Fruit fly (Drosophila melanogaster) whole organism, embryonic: ENCODE results near the gene CG14866.

ENCODE experiments used
- CG10959 ChIP-seq: fragments of 200-800 bp; sonication (Bioruptor generic); IDR thresholded peaks from 2 replicates; pipeline ENCODE4 v1.3.6; 2022; ENCODE audit warnings: missing biosample characterization, missing genetic modification characterization
- CG13287 ChIP-seq: fragments of 200-800 bp; sonication (Bioruptor generic); IDR thresholded peaks from 2 replicates; pipeline ENCODE4 v1.3.6; 2022; ENCODE audit warnings: missing biosample characterization, missing genetic modification characterization; ENCODE audit not compliant: partially characterized antibody
- CG14441 ChIP-seq: fragments of 200-800 bp; sonication (Bioruptor generic); IDR thresholded peaks from 2 replicates; pipeline ENCODE4 v1.3.6; 2022; ENCODE audit warnings: missing biosample characterization, missing genetic modification characterization
- CG15011 ChIP-seq: fragments of 200-800 bp; sonication (Bioruptor generic); optimal IDR thresholded peaks from 3 replicates; lab custom pipeline; 2018; ENCODE audit warnings: missing biosample characterization, mild to moderate bottlenecking, missing genetic modification characterization
- CG15479 ChIP-seq: fragments of 200-800 bp; sonication (Bioruptor generic); optimal IDR thresholded peaks from 3 replicates; lab custom pipeline; 2019; ENCODE audit warnings: missing biosample characterization, mild to moderate bottlenecking, missing genetic modification characterization, moderate library complexity
- CG16815 ChIP-seq: fragments of 200-800 bp; sonication (Bioruptor generic); optimal IDR thresholded peaks from 3 replicates; lab custom pipeline; 2017; ENCODE audit warnings: missing biosample characterization, mild to moderate bottlenecking, missing genetic modification characterization
- CG2120 ChIP-seq: fragments of 200-800 bp; sonication (Bioruptor generic); optimal IDR thresholded peaks from 3 replicates; lab custom pipeline; 2016; ENCODE audit warnings: missing biosample characterization, missing genetic modification characterization
- CG2129 ChIP-seq: fragments of 200-800 bp; sonication (Bioruptor generic); IDR thresholded peaks from 2 replicates; pipeline ENCODE4 v1.3.6; 2022; ENCODE audit warnings: missing biosample characterization, missing genetic modification characterization; ENCODE audit not compliant: partially characterized antibody
- CG30020 ChIP-seq: fragments of 200-800 bp; optimal IDR thresholded peaks from 2 replicates; lab custom pipeline; 2019; ENCODE audit warnings: missing biosample characterization, mild to moderate bottlenecking, missing genetic modification characterization, moderate library complexity
- CG30431 ChIP-seq: fragments of 200-800 bp; sonication (Bioruptor generic); optimal IDR thresholded peaks from 2 replicates; lab custom pipeline; 2017; ENCODE audit warnings: missing biosample characterization, missing genetic modification characterization
- CG32767 ChIP-seq: fragments of 200-800 bp; sonication (Bioruptor generic); IDR thresholded peaks from 2 replicates; pipeline ENCODE4 v1.3.6; 2022; ENCODE audit warnings: missing biosample characterization, missing genetic modification characterization
- CG33213 ChIP-seq: fragments of 200-800 bp; sonication (Bioruptor generic); optimal IDR thresholded peaks from 3 replicates; lab custom pipeline; 2016; ENCODE audit warnings: missing biosample characterization, missing genetic modification characterization
- CG43689 ChIP-seq: fragments of 200-800 bp; sonication (Bioruptor generic); IDR thresholded peaks from 2 replicates; pipeline ENCODE4 v1.3.6; 2022; ENCODE audit warnings: missing biosample characterization, missing genetic modification characterization
- CG6654 ChIP-seq: fragments of 200-800 bp; sonication (Bioruptor generic); optimal IDR thresholded peaks from 2 replicates; lab custom pipeline; 2017; ENCODE audit warnings: missing biosample characterization, mild to moderate bottlenecking, missing genetic modification characterization
- CG7745 ChIP-seq: fragments of 200-800 bp; sonication (Bioruptor generic); optimal IDR thresholded peaks from 2 replicates; lab custom pipeline; 2018; ENCODE audit warnings: missing biosample characterization, mild to moderate bottlenecking, missing genetic modification characterization, moderate library complexity
- CG8924 ChIP-seq: fragments of 200-800 bp; optimal IDR thresholded peaks from 3 replicates; lab custom pipeline; 2019; ENCODE audit warnings: missing biosample characterization, mild to moderate bottlenecking, missing genetic modification characterization, moderate library complexity
- CG9932 ChIP-seq: fragments of 200-800 bp; sonication (Bioruptor generic); IDR thresholded peaks from 2 replicates; pipeline ENCODE4 v1.3.6; 2022; ENCODE audit warnings: missing biosample characterization, missing genetic modification characterization
- Dek ChIP-seq: fragments of 200-800 bp; sonication (Bioruptor generic); optimal IDR thresholded peaks from 3 replicates; lab custom pipeline; 2019; ENCODE audit warnings: missing biosample characterization, mild to moderate bottlenecking, missing genetic modification characterization, moderate library complexity
- Dp ChIP-seq: fragments of 200-800 bp; sonication (Bioruptor generic); optimal IDR thresholded peaks from 2 replicates; lab custom pipeline; 2018; ENCODE audit warnings: missing biosample characterization, mild to moderate bottlenecking, missing genetic modification characterization, moderate library complexity
- Fer2 ChIP-seq: fragments of 200-800 bp; sonication (Bioruptor generic); optimal IDR thresholded peaks from 2 replicates; lab custom pipeline; 2018; ENCODE audit warnings: missing biosample characterization, mild to moderate bottlenecking, missing genetic modification characterization, moderate library complexity
- H2.0 ChIP-seq: fragments of 200-800 bp; sonication (Bioruptor generic); IDR thresholded peaks from 2 replicates; pipeline ENCODE4 v1.3.6; 2022; ENCODE audit warnings: missing biosample characterization, missing genetic modification characterization
- HmgD ChIP-seq: fragments of 200-800 bp; sonication (Bioruptor generic); optimal IDR thresholded peaks from 3 replicates; lab custom pipeline; 2016; ENCODE audit warnings: missing biosample characterization, missing genetic modification characterization
- Med ChIP-seq: fragments of 200-800 bp; sonication (Bioruptor generic); peaks from one replicate; lab custom pipeline; 2016; ENCODE audit warnings: missing biosample characterization, missing genetic modification characterization, mild to moderate bottlenecking, inconsistent platforms, moderate library complexity
- Pdp1 ChIP-seq, 2 experiments: fragments of 200-800 bp; sonication (Bioruptor generic); optimal IDR thresholded peaks; 3 replicates each; lab custom pipeline; 2016; ENCODE audit warnings: missing biosample characterization in 2 of 2, missing genetic modification characterization in 2 of 2, mild to moderate bottlenecking in 1 of 2, moderate library complexity in 1 of 2
- Side ChIP-seq: fragments of 200-800 bp; sonication (Bioruptor generic); optimal IDR thresholded peaks from 2 replicates; lab custom pipeline; 2016; ENCODE audit warnings: missing biosample characterization, missing genetic modification characterization
- Sry-δ ChIP-seq: fragments of 200-800 bp; sonication (Bioruptor generic); optimal IDR thresholded peaks from 2 replicates; lab custom pipeline; 2016; ENCODE audit warnings: missing biosample characterization, missing genetic modification characterization
- Usf ChIP-seq: fragments of 200-800 bp; sonication (Bioruptor generic); optimal IDR thresholded peaks from 2 replicates; lab custom pipeline; 2017; ENCODE audit warnings: missing genotype, missing biosample characterization, missing genetic modification characterization
- ato ChIP-seq: fragments of 200-800 bp; sonication (Bioruptor generic); IDR thresholded peaks from 2 replicates; pipeline ENCODE4 v1.3.6; 2022; ENCODE audit warnings: missing biosample characterization, missing genetic modification characterization; ENCODE audit not compliant: partially characterized antibody
- caup ChIP-seq: fragments of 200-800 bp; sonication (Bioruptor generic); optimal IDR thresholded peaks from 3 replicates; lab custom pipeline; 2017; ENCODE audit warnings: missing biosample characterization, mild to moderate bottlenecking, missing genetic modification characterization, moderate library complexity; ENCODE audit not compliant: severe bottlenecking
- ci ChIP-seq: fragments of 200-800 bp; sonication (Bioruptor generic); IDR thresholded peaks from 3 replicates; pipeline ENCODE4 v1.3.6; 2022; ENCODE audit warnings: missing biosample characterization, missing genetic modification characterization
- cwo ChIP-seq: fragments of 200-800 bp; sonication (Bioruptor generic); optimal IDR thresholded peaks from 3 replicates; lab custom pipeline; 2017; ENCODE audit warnings: missing biosample characterization, missing genetic modification characterization, mild to moderate bottlenecking, moderate library complexity, missing genetic modification reagents
- dpn ChIP-seq, 2 experiments: fragments of 200-800 bp; sonication (Bioruptor generic); optimal IDR thresholded peaks; 3 replicates each; lab custom pipeline; 2016; ENCODE audit warnings: missing biosample characterization in 2 of 2, missing genetic modification characterization in 2 of 2
- ftz-f1 ChIP-seq: fragments of 200-800 bp; sonication (Bioruptor generic); optimal IDR thresholded peaks from 2 replicates; lab custom pipeline; 2016; ENCODE audit warnings: missing biosample characterization, missing genetic modification characterization
- gro ChIP-seq: fragments of 200-800 bp; sonication (Bioruptor generic); optimal IDR thresholded peaks from 2 replicates; lab custom pipeline; 2016; ENCODE audit warnings: missing biosample characterization, missing genetic modification characterization
- gt ChIP-seq: fragments of 200-800 bp; sonication (Bioruptor generic); IDR thresholded peaks from 2 replicates; pipeline ENCODE4 v1.3.6; 2022; ENCODE audit warnings: missing biosample characterization, missing genetic modification characterization
- h ChIP-seq: fragments of >200 bp; optimal IDR thresholded peaks from 2 replicates; lab custom pipeline; 2017
- ken ChIP-seq: fragments of 200-800 bp; sonication (Bioruptor generic); IDR thresholded peaks from 3 replicates; pipeline ENCODE4 v1.3.6; 2022; ENCODE audit warnings: missing biosample characterization, missing genetic modification characterization
- knrl ChIP-seq: fragments of 200-800 bp; sonication (Bioruptor generic); IDR thresholded peaks from 3 replicates; pipeline ENCODE4 v1.3.6; 2022; ENCODE audit warnings: missing biosample characterization, missing genetic modification characterization; ENCODE audit not compliant: partially characterized antibody
- onecut ChIP-seq: fragments of 200-800 bp; sonication (Bioruptor generic); IDR thresholded peaks from 2 replicates; pipeline ENCODE4 v1.3.6; 2022; ENCODE audit warnings: missing biosample characterization, missing genetic modification characterization
- pfk ChIP-seq: fragments of 200-800 bp; sonication (Bioruptor generic); optimal IDR thresholded peaks from 2 replicates; lab custom pipeline; 2018; ENCODE audit warnings: missing biosample characterization, mild to moderate bottlenecking, missing genetic modification characterization, moderate library complexity
- sna ChIP-seq: fragments of 200-800 bp; sonication (Bioruptor generic); IDR thresholded peaks from 2 replicates; pipeline ENCODE4 v1.3.6; 2022; ENCODE audit warnings: missing biosample characterization, missing genetic modification characterization; ENCODE audit not compliant: partially characterized antibody
- sr ChIP-seq: fragments of 200-800 bp; sonication (Bioruptor generic); IDR thresholded peaks from 3 replicates; pipeline ENCODE4 v1.3.6; 2022; ENCODE audit warnings: missing biosample characterization, missing genetic modification characterization
- tin ChIP-seq: fragments of 200-800 bp; sonication (Bioruptor generic); optimal IDR thresholded peaks from 3 replicates; lab custom pipeline; 2016; ENCODE audit warnings: missing biosample characterization, missing genetic modification characterization
- tna ChIP-seq: fragments of 200-800 bp; sonication (Bioruptor generic); IDR thresholded peaks from 2 replicates; pipeline ENCODE4 v1.3.6; 2022; ENCODE audit warnings: missing biosample characterization, missing genetic modification characterization; ENCODE audit not compliant: partially characterized antibody
- yki ChIP-seq: fragments of >200 bp; optimal IDR thresholded peaks from 3 replicates; lab custom pipeline; 2018
- zf30C ChIP-seq: fragments of 200-800 bp; sonication (Bioruptor generic); optimal IDR thresholded peaks from 3 replicates; lab custom pipeline; 2018; ENCODE audit warnings: missing biosample characterization, mild to moderate bottlenecking, missing genetic modification characterization

Gene CG14866

DNA sequence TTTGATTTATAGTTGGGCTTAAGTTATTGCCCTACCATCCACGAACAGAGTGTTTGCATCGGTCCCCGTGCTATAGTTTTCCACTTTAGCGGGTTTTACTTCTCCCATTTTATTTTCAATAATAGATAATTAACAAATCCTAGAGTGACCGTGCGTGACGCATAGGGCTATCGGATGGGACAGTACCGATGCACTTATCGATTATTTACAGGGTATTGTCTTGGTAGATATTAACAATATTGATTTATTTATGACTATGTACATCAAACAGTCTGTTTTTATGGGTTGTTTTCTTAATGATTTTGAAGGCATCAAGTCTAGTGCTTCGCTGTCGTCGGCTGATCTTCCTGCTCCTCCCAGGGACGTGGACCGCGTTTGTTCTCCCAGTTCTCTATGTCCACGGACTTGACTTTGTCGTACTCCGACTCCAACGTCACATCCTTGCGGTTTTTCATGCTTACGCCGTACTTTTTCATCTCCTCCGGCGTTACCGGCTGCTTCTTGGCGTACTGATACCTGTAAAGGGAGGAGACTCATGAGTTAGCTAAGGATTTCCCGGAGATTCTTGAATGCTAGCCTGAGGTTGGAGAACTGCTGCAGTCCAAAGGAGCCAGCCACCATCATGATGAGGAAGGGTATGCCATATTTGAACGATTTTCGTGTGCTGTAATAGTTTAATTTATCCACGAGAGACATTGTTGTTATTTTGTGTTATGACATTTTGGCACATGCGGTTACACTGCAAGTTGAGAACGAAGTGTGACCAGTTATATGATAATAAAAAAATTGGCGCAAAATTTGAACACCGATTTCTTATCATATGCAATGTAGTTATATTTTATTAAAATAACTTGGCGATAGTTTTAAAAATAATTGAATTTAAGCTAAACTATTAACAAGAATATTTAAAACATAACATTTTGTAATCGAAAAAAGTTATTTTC lies 38.1 kb upstream of the CG14866 start, which contains the start of the genes MRG15 and Tm1 (continued):
- TF ChIP-seq Dek (tag; lab: Kevin White, UChicago) (no peak), ci (GFP tag; lab: Robert Waterston, UW) (0 out of 3 replicates have a peak, but pooled peaks have one; percentile 36), CG8924 (tag; lab: Kevin White, UChicago) (peak; percentile 5), ato (GFP tag; lab: Robert Waterston, UW) (peak; percentile 56), Dp (GFP tag; lab: Kevin White, UChicago) (peak; percentile 88), sna (peak; percentile 37), Sry-δ (GFP tag; lab: Kevin White, UChicago) (peak; percentile 37), CG13287 (GFP tag; lab: Robert Waterston, UW) (peak; percentile 72), yki (lab: Kevin White, UChicago) (no peak), CG10959 (GFP tag; lab: Robert Waterston, UW) (no peak), tin (no peak), CG2120 (peak; percentile 9), dpn (GFP tag; optimal IDR thresholded peaks at IDR 0.05; lab: Kevin White, UChicago) (peak; percentile 0 to 22), ftz-f1 (GFP tag; lab: Kevin White, UChicago) (peak; percentile 14), Pdp1 (GFP tag; optimal IDR thresholded peaks at IDR 0.05; lab: Kevin White, UChicago) (peak in 1 of 2 experiments; percentile 95), CG2129 (GFP tag; lab: Robert Waterston, UW) (0 out of 2 replicates have a peak, but pooled peaks have one; percentile 19)

DNA sequence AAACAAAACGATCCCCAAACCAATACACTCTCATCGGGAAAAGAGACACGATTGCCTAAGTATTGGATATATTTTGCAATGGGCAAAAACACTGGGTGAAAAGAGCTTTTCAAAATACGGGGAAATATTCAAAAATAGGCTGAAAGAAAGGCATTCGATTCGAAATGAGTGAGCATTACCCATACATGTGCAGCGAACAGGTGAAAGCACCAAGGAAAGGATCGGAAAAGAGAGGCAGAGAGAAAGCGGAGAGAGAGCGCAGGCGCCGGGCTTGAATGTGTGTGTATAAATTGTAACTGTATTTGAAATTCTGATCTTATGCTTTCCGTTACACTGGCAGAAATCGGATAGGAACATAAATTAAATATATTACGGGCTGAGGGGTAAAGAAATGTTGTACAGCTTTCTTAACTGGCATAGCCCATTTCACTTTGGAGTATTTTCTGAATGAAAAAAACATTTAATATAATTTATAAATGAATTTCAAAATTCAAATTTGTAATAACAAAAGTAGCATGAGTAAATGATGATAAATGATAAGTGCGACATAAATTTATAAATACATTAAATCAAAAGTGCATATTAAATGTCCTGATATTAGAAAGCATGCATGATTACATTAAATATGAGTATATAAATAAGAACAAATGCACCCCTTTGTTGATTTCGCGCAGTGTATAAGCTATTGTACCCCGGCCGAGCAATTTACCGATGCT lies 35.5 kb upstream of the CG14866 start:
- TF ChIP-seq Med (peak; percentile 51), CG15479 (GFP tag; lab: Kevin White, UChicago) (no peak), CG7745 (no peak), CG9932 (GFP tag; lab: Robert Waterston, UW) (no peak), CG32767 (GFP tag; lab: Robert Waterston, UW) (peak; percentile 40; the same call in 1 of the 2 replicates), CG6654 (GFP tag; lab: Kevin White, UChicago) (peak; percentile 54), tna (no peak), Fer2 (tag; lab: Kevin White, UChicago) (no peak), CG15011 (GFP tag; lab: Kevin White, UChicago) (peak; percentile 12), CG43689 (GFP tag; lab: Robert Waterston, UW) (no peak), HmgD (GFP tag; lab: Kevin White, UChicago) (no peak), gro (no peak), ken (GFP tag; lab: Robert Waterston, UW) (no peak), onecut (GFP tag; lab: Robert Waterston, UW) (peak; percentile 11; the same call in 1 of the 2 replicates), H2.0 (0 out of 2 replicates have a peak, but pooled peaks have one; percentile 29), Usf (GFP tag; lab: Kevin White, UChicago) (peak; percentile 59), cwo (peak; percentile 27), knrl (GFP tag; lab: Robert Waterston, UW) (no peak), pfk (no peak), gt (GFP tag; lab: Robert Waterston, UW) (no peak), caup (peak; percentile 44), zf30C (GFP tag; lab: Kevin White, UChicago) (peak; percentile 61), CG16815 (GFP tag; lab: Kevin White, UChicago) (peak; percentile 73), CG33213 (GFP tag; lab: Kevin White, UChicago) (no peak), sr (no peak), CG30020 (tag; lab: Kevin White, UChicago) (peak; percentile 45), Side (GFP tag; lab: Kevin White, UChicago) (no peak), CG14441 (no peak), h (lab: Kevin White, UChicago) (no peak), CG30431 (peak; percentile 65)
